Fruit fly (Drosophila melanogaster): ENCODE data around the gene LSm-4.
A peak's percentile ranks its signal among the peaks of the same experiment; 100 is the strongest.

The LSm-4 gene

dm6 chr2L:10426534-10427048 is 21.6 kb upstream of the LSm-4 start, which contains the start of the genes SmB and KdelR (continued):
- TF ChIP-seq CG16813 (GFP tag; IDR thresholded peaks at IDR 0.05; ENCODE audit: partially characterized antibody) (peak; percentile 82), so (GFP tag; IDR thresholded peaks at IDR 0.05) (no peak), z (GFP tag; IDR thresholded peaks at IDR 0.05) (no peak), CG4328 (GFP tag; optimal IDR thresholded peaks at IDR 0.05) (no peak), CG9932 (GFP tag; IDR thresholded peaks at IDR 0.05) (peak; percentile 28; the same call in 1 of the 2 replicates), al (GFP tag; IDR thresholded peaks at IDR 0.05) (no peak), CG15479 (GFP tag; optimal IDR thresholded peaks at IDR 0.05) (no peak), tap (tag; optimal IDR thresholded peaks at IDR 0.05) (no peak), bab2 (GFP tag; optimal IDR thresholded peaks at IDR 0.05) (no peak), Ets97D (GFP tag; optimal IDR thresholded peaks at IDR 0.05) (peak; percentile 83), prd (optimal IDR thresholded peaks at IDR 0.05) (no peak), prd (GFP tag; IDR thresholded peaks at IDR 0.05) (no peak), CG10366 (GFP tag; IDR thresholded peaks at IDR 0.05) (no peak), Ptx1 (GFP tag; IDR thresholded peaks at IDR 0.05) (no peak), CG7839 (tag; optimal IDR thresholded peaks at IDR 0.05) (no peak), CG5245 (GFP tag; optimal IDR thresholded peaks at IDR 0.05) (no peak), CG31388 (GFP tag; optimal IDR thresholded peaks at IDR 0.05) (no peak), grn (GFP tag; optimal IDR thresholded peaks at IDR 0.05) (no peak), pfk (GFP tag; optimal IDR thresholded peaks at IDR 0.05) (peak; percentile 25), CG12942 (GFP tag; optimal IDR thresholded peaks at IDR 0.05) (no peak), CG2129 (GFP tag; IDR thresholded peaks at IDR 0.05; ENCODE audit: partially characterized antibody) (peak; percentile 31; the same call in 1 of the 2 replicates), CG15696 (tag; optimal IDR thresholded peaks at IDR 0.05) (no peak), CG3163 (GFP tag; optimal IDR thresholded peaks at IDR 0.05) (no peak), ap (GFP tag; IDR thresholded peaks at IDR 0.05) (no peak), PHDP (tag; optimal IDR thresholded peaks at IDR 0.05) (peak; percentile 22), CG33557 (GFP tag; optimal IDR thresholded peaks at IDR 0.05) (peak; percentile 26), CG12659 (GFP tag; optimal IDR thresholded peaks at IDR 0.05) (peak; percentile 82), dm (GFP tag; optimal IDR thresholded peaks at IDR 0.05) (peak; percentile 80), tgo (GFP tag; IDR thresholded peaks at IDR 0.05) (no peak), CG1792 (GFP tag; optimal IDR thresholded peaks at IDR 0.05) (no peak), tx (GFP tag; optimal IDR thresholded peaks at IDR 0.05) (no peak), slbo (GFP tag; IDR thresholded peaks at IDR 0.05) (peak; percentile 26; the same call in 1 of the 2 replicates), bigmax (GFP tag; optimal IDR thresholded peaks at IDR 0.05) (no peak), jumu (GFP tag; optimal IDR thresholded peaks at IDR 0.05) (peak; percentile 7), CG3838 (GFP tag; optimal IDR thresholded peaks at IDR 0.05) (no peak), CG15514 (GFP tag; optimal IDR thresholded peaks at IDR 0.05) (peak; percentile 66), Oli (tag; optimal IDR thresholded peaks at IDR 0.05) (no peak), CG4707 (GFP tag; optimal IDR thresholded peaks at IDR 0.05) (no peak), ara (GFP tag; IDR thresholded peaks at IDR 0.05) (no peak), CG3281 (GFP tag; optimal IDR thresholded peaks at IDR 0.05) (no peak), E2f1 (GFP tag; IDR thresholded peaks at IDR 0.05) (no peak), CoRest (tag; optimal IDR thresholded peaks at IDR 0.05) (peak; percentile 16), CG31224 (GFP tag; IDR thresholded peaks at IDR 0.05) (no peak), Fer2 (tag; optimal IDR thresholded peaks at IDR 0.05) (no peak), row (GFP tag; IDR thresholded peaks at IDR 0.05) (no peak; the same call in none of the 3 replicates), zen (tag; optimal IDR thresholded peaks at IDR 0.05) (peak; percentile 11), cas (GFP tag; IDR thresholded peaks at IDR 0.05) (no peak), Hey (tag; optimal IDR thresholded peaks at IDR 0.05) (no peak), CG11085 (GFP tag; IDR thresholded peaks at IDR 0.05) (no peak), E2f2 (GFP tag; IDR thresholded peaks at IDR 0.05) (peak; percentile 68; the same call in 1 of the 2 replicates), mirr (GFP tag; optimal IDR thresholded peaks at IDR 0.05) (no peak)

Measured in whole organism, embryonic.